Fruit fly (Drosophila melanogaster) whole organism, embryonic: ENCODE results near the gene Gr36b.
A peak's percentile ranks its signal among the peaks of the same experiment; 100 is the strongest.

Experiments
- Awh ChIP-seq: fragments of 200-800 bp; sonication (Bioruptor generic); IDR thresholded peaks from 2 replicates; pipeline ENCODE4, ENCODE4 v1.3.6; 2022; ENCODE audit warnings: missing biosample characterization, missing genetic modification characterization
- Bteb2 ChIP-seq: fragments of 200-800 bp; sonication (Bioruptor generic); optimal IDR thresholded peaks from 2 replicates; lab custom pipeline; 2016; ENCODE audit warnings: missing biosample characterization, missing genetic modification characterization
- CG10274 ChIP-seq: fragments of 200-800 bp; sonication (Bioruptor generic); optimal IDR thresholded peaks from 3 replicates; lab custom pipeline; 2017; ENCODE audit warnings: missing biosample characterization, mild to moderate bottlenecking, missing genetic modification characterization
- CG11093 ChIP-seq: fragments of 200-800 bp; sonication (Bioruptor generic); IDR thresholded peaks from 3 replicates; pipeline ENCODE4 v1.3.6; 2022; ENCODE audit warnings: missing biosample characterization, missing genetic modification characterization
- CG12391 ChIP-seq: fragments of 200-800 bp; sonication (Bioruptor generic); optimal IDR thresholded peaks from 3 replicates; lab custom pipeline; 2018; ENCODE audit warnings: missing biosample characterization, mild to moderate bottlenecking, missing genetic modification characterization, moderate library complexity
- CG13894 ChIP-seq: fragments of 200-800 bp; sonication (Bioruptor generic); optimal IDR thresholded peaks from 3 replicates; lab custom pipeline; 2018; ENCODE audit warnings: missing biosample characterization, mild to moderate bottlenecking, missing genetic modification characterization, moderate library complexity
- CG14014 ChIP-seq: fragments of 200-800 bp; sonication (Bioruptor generic); IDR thresholded peaks from 2 replicates; pipeline ENCODE4 v1.3.6; 2022; ENCODE audit warnings: missing biosample characterization, missing genetic modification characterization
- CG14441 ChIP-seq: fragments of 200-800 bp; sonication (Bioruptor generic); IDR thresholded peaks from 2 replicates; pipeline ENCODE4 v1.3.6; 2022; ENCODE audit warnings: missing biosample characterization, missing genetic modification characterization
- CG15479 ChIP-seq: fragments of 200-800 bp; sonication (Bioruptor generic); optimal IDR thresholded peaks from 3 replicates; lab custom pipeline; 2019; ENCODE audit warnings: missing biosample characterization, mild to moderate bottlenecking, missing genetic modification characterization, moderate library complexity
- CG18599 ChIP-seq: fragments of 200-800 bp; sonication (Bioruptor generic); optimal IDR thresholded peaks from 3 replicates; lab custom pipeline; 2017; ENCODE audit warnings: missing biosample characterization, missing genetic modification characterization, mild to moderate bottlenecking, moderate library complexity, missing genetic modification reagents
- CG18619 ChIP-seq: fragments of 200-800 bp; sonication (Bioruptor generic); optimal IDR thresholded peaks from 3 replicates; lab custom pipeline; 2017; ENCODE audit warnings: missing biosample characterization, mild to moderate bottlenecking, missing genetic modification characterization
- CG32532 ChIP-seq: fragments of 200-800 bp; sonication (Bioruptor generic); IDR thresholded peaks from 2 replicates; pipeline ENCODE4 v1.3.6; 2022; ENCODE audit warnings: missing biosample characterization, missing genetic modification characterization
- CG34224 ChIP-seq: fragments of 200-800 bp; sonication (Bioruptor generic); IDR thresholded peaks from 3 replicates; pipeline ENCODE4 v1.3.6; 2022; ENCODE audit warnings: missing biosample characterization, missing genetic modification characterization; ENCODE audit not compliant: partially characterized antibody
- CG4360 ChIP-seq: fragments of 200-800 bp; sonication (Bioruptor generic); IDR thresholded peaks from 2 replicates; pipeline ENCODE4 v1.3.6; 2022; ENCODE audit warnings: missing biosample characterization, missing genetic modification characterization
- CG4707 ChIP-seq: fragments of 200-800 bp; sonication (Bioruptor generic); optimal IDR thresholded peaks from 2 replicates; lab custom pipeline; 2018; ENCODE audit warnings: missing biosample characterization, mild to moderate bottlenecking, missing genetic modification characterization, moderate library complexity
- CG7786 ChIP-seq: fragments of 200-800 bp; sonication (Bioruptor generic); optimal IDR thresholded peaks from 2 replicates; lab custom pipeline; 2016; ENCODE audit warnings: missing biosample characterization, missing genetic modification characterization
- CG8290 ChIP-seq, 3 experiments: fragments of 200-800 bp; sonication (Bioruptor generic); optimal IDR thresholded peaks; 2 replicates each; lab custom pipeline; 2016 to 2019; ENCODE audit warnings: missing biosample characterization in 3 of 3, missing genetic modification characterization in 3 of 3, mild to moderate bottlenecking in 2 of 3, moderate library complexity in 1 of 3
- CG9437 ChIP-seq: fragments of 200-800 bp; sonication (Bioruptor generic); optimal IDR thresholded peaks from 2 replicates; lab custom pipeline; 2018; ENCODE audit warnings: missing biosample characterization, mild to moderate bottlenecking, missing genetic modification characterization
- CG9727 ChIP-seq: fragments of 200-800 bp; sonication (Bioruptor generic); optimal IDR thresholded peaks from 3 replicates; lab custom pipeline; 2017; ENCODE audit warnings: missing biosample characterization, mild to moderate bottlenecking, missing genetic modification characterization
- CG9817 ChIP-seq: fragments of 200-800 bp; sonication (Bioruptor generic); optimal IDR thresholded peaks from 2 replicates; lab custom pipeline; 2018; ENCODE audit warnings: missing biosample characterization, mild to moderate bottlenecking, missing genetic modification characterization, moderate library complexity
- D19A ChIP-seq: fragments of 200-800 bp; optimal IDR thresholded peaks from 3 replicates; lab custom pipeline; 2019; ENCODE audit warnings: missing biosample characterization, mild to moderate bottlenecking, missing genetic modification characterization, moderate library complexity
- E2f1 ChIP-seq: fragments of 200-800 bp; sonication (Bioruptor generic); IDR thresholded peaks from 2 replicates; pipeline ENCODE4 v1.3.6; 2022; ENCODE audit warnings: missing biosample characterization, missing genetic modification characterization
- Hmr ChIP-seq: fragments of 200-800 bp; sonication (Bioruptor generic); optimal IDR thresholded peaks from 3 replicates; lab custom pipeline; 2017; ENCODE audit warnings: mild to moderate bottlenecking, missing biosample characterization, missing genetic modification reagents, missing genetic modification characterization
- Hsf ChIP-seq: fragments of 200-800 bp; sonication (Bioruptor generic); optimal IDR thresholded peaks from 3 replicates; lab custom pipeline; 2016; ENCODE audit warnings: missing biosample characterization, missing genetic modification characterization
- MESR4 ChIP-seq: fragments of 200-800 bp; sonication (Bioruptor generic); optimal IDR thresholded peaks from 2 replicates; lab custom pipeline; 2018; ENCODE audit warnings: missing biosample characterization, mild to moderate bottlenecking, missing genetic modification characterization, moderate library complexity
- Med ChIP-seq: fragments of 200-800 bp; sonication (Bioruptor generic); peaks from one replicate; lab custom pipeline; 2016; ENCODE audit warnings: missing biosample characterization, missing genetic modification characterization, mild to moderate bottlenecking, inconsistent platforms, moderate library complexity
- NC2β ChIP-seq: fragments of 200-800 bp; sonication (Bioruptor generic); optimal IDR thresholded peaks from 2 replicates; lab custom pipeline; 2016; ENCODE audit warnings: missing biosample characterization, missing genetic modification characterization
- Nf-YC ChIP-seq: fragments of 200-800 bp; optimal IDR thresholded peaks from 3 replicates; lab custom pipeline; 2019; ENCODE audit warnings: missing biosample characterization, mild to moderate bottlenecking, missing genetic modification characterization, moderate library complexity
- Rx ChIP-seq: fragments of 200-800 bp; sonication (Bioruptor generic); IDR thresholded peaks from 2 replicates; pipeline ENCODE4 v1.3.6; 2022; ENCODE audit warnings: missing biosample characterization, missing genetic modification characterization
- Side ChIP-seq: fragments of 200-800 bp; sonication (Bioruptor generic); optimal IDR thresholded peaks from 2 replicates; lab custom pipeline; 2016; ENCODE audit warnings: missing biosample characterization, missing genetic modification characterization
- Sry-δ ChIP-seq: fragments of 200-800 bp; sonication (Bioruptor generic); optimal IDR thresholded peaks from 2 replicates; lab custom pipeline; 2016; ENCODE audit warnings: missing biosample characterization, missing genetic modification characterization
- ac ChIP-seq: fragments of 200-800 bp; sonication (Bioruptor generic); optimal IDR thresholded peaks from 3 replicates; lab custom pipeline; 2017; ENCODE audit warnings: missing biosample characterization, mild to moderate bottlenecking, missing genetic modification characterization
- br ChIP-seq: fragments of >200 bp; optimal IDR thresholded peaks from 2 replicates; lab custom pipeline; 2017
- caup ChIP-seq: fragments of 200-800 bp; sonication (Bioruptor generic); optimal IDR thresholded peaks from 3 replicates; lab custom pipeline; 2017; ENCODE audit warnings: missing biosample characterization, mild to moderate bottlenecking, missing genetic modification characterization, moderate library complexity; ENCODE audit not compliant: severe bottlenecking
- dmrt11E ChIP-seq: fragments of 200-800 bp; sonication (Bioruptor generic); optimal IDR thresholded peaks from 3 replicates; lab custom pipeline; 2018; ENCODE audit warnings: missing biosample characterization, mild to moderate bottlenecking, missing genetic modification characterization, moderate library complexity
- dmrt99B ChIP-seq: fragments of 200-800 bp; sonication (Bioruptor generic); optimal IDR thresholded peaks from 2 replicates; lab custom pipeline; 2018; ENCODE audit warnings: missing biosample characterization, mild to moderate bottlenecking, missing genetic modification characterization, moderate library complexity
- esg ChIP-seq: fragments of 200-800 bp; sonication (Bioruptor generic); conservative IDR thresholded peaks from 2 replicates; pipeline ENCODE4 v1.3.6; 2022; ENCODE audit warnings: missing biosample characterization, missing genetic modification characterization
- gro ChIP-seq: fragments of 200-800 bp; sonication (Bioruptor generic); optimal IDR thresholded peaks from 2 replicates; lab custom pipeline; 2016; ENCODE audit warnings: missing biosample characterization, missing genetic modification characterization
- lov ChIP-seq, 2 experiments: fragments of 200-800 bp in 1 of 2; fragments of >200 bp in 1 of 2; sonication (Bioruptor generic) in 1 of 2; IDR thresholded peaks in 1 of 2; optimal IDR thresholded peaks in 1 of 2; 2 replicates in 1 of 2; 3 replicates in 1 of 2; pipeline versions ENCODE4 v1.3.6 to Lab custom; 2017 to 2022; ENCODE audit warnings: missing biosample characterization in 1 of 2, missing genetic modification characterization in 1 of 2
- nerfin-2 ChIP-seq: fragments of 200-800 bp; sonication (Bioruptor generic); IDR thresholded peaks from 2 replicates; pipeline ENCODE4 v1.3.6; 2022; ENCODE audit warnings: missing biosample characterization, missing genetic modification characterization; ENCODE audit not compliant: partially characterized antibody
- pfk ChIP-seq: fragments of 200-800 bp; sonication (Bioruptor generic); optimal IDR thresholded peaks from 2 replicates; lab custom pipeline; 2018; ENCODE audit warnings: missing biosample characterization, mild to moderate bottlenecking, missing genetic modification characterization, moderate library complexity
- psq ChIP-seq: fragments of 200-800 bp; sonication (Bioruptor generic); optimal IDR thresholded peaks from 2 replicates; lab custom pipeline; 2017; ENCODE audit warnings: missing biosample characterization, missing genetic modification characterization
- pum ChIP-seq: fragments of 200-800 bp; sonication (Bioruptor generic); optimal IDR thresholded peaks from 2 replicates; lab custom pipeline; 2016; ENCODE audit warnings: missing biosample characterization, missing genetic modification characterization
- ro ChIP-seq: fragments of 200-800 bp; sonication (Bioruptor generic); IDR thresholded peaks from 2 replicates; pipeline ENCODE4 v1.3.6; 2022; ENCODE audit warnings: missing biosample characterization, missing genetic modification characterization
- seq ChIP-seq: fragments of 200-800 bp; sonication (Bioruptor generic); IDR thresholded peaks from 2 replicates; pipeline ENCODE4 v1.3.6; 2022; ENCODE audit warnings: missing biosample characterization, missing genetic modification characterization
- sim ChIP-seq: fragments of 200-800 bp; sonication (Bioruptor generic); IDR thresholded peaks from 2 replicates; pipeline ENCODE4 v1.3.6; 2022; ENCODE audit warnings: missing biosample characterization, missing genetic modification characterization
- sisA ChIP-seq: fragments of 200-800 bp; sonication (Bioruptor generic); IDR thresholded peaks from 2 replicates; pipeline ENCODE4 v1.3.6; 2022; ENCODE audit warnings: missing biosample characterization, missing genetic modification characterization
- ttk ChIP-seq: fragments of 200-800 bp; sonication (Bioruptor generic); IDR thresholded peaks from 2 replicates; pipeline ENCODE4 v2.1.2; 2022; ENCODE audit warnings: missing biosample characterization, missing genetic modification characterization
- wor ChIP-seq: fragments of 200-800 bp; sonication (Bioruptor generic); IDR thresholded peaks from 2 replicates; pipeline ENCODE4 v1.3.6; 2022; ENCODE audit warnings: missing biosample characterization, missing genetic modification characterization

Gr36b gene

dm6 chr2L:17203833-17204232 is 25.3 kb downstream of the Gr36b start (continued):
- TF ChIP-seq Bteb2 (GFP tag; lab: Kevin White, UChicago) (no peak), CG32532 (GFP tag; lab: Robert Waterston, UW) (peak; percentile 52), Hsf (GFP tag; lab: Kevin White, UChicago) (peak; percentile 38), esg (GFP tag; lab: Robert Waterston, UW) (0 out of 2 replicates have a peak, but pooled peaks have one; percentile 7)

- TF ChIP-seq Nf-YC (tag; lab: Kevin White, UChicago) (no peak), Hmr (GFP tag; lab: Kevin White, UChicago) (peak; percentile 46), CG9437 (no peak), lov (optimal IDR thresholded peaks at IDR 0.05; lab: Kevin White, UChicago) (no peak), lov (GFP tag; IDR thresholded peaks at IDR 0.05; lab: Robert Waterston, UW) (no peak), dmrt11E (tag; lab: Kevin White, UChicago) (no peak), br (no peak), pfk (GFP tag; lab: Kevin White, UChicago) (no peak), caup (GFP tag; lab: Kevin White, UChicago) (no peak), wor (GFP tag; lab: Robert Waterston, UW) (no peak), sisA (GFP tag; lab: Robert Waterston, UW) (no peak), D19A (tag; lab: Kevin White, UChicago) (peak; percentile 49), CG15479 (GFP tag; lab: Kevin White, UChicago) (no peak), Side (GFP tag; lab: Kevin White, UChicago) (no peak), psq (GFP tag; lab: Kevin White, UChicago) (no peak), gro (GFP tag; lab: Kevin White, UChicago) (no peak), ttk (GFP tag; lab: Robert Waterston, UW) (no peak), CG14441 (GFP tag; lab: Robert Waterston, UW) (no peak), E2f1 (GFP tag; lab: Robert Waterston, UW) (no peak), CG7786 (GFP tag; lab: Kevin White, UChicago) (no peak), CG8290 (GFP tag; optimal IDR thresholded peaks at IDR 0.05; lab: Kevin White, UChicago) (no peak), CG8290 (tag; optimal IDR thresholded peaks at IDR 0.05; lab: Kevin White, UChicago) (no peak), ac (GFP tag; lab: Kevin White, UChicago) (no peak), Sry-δ (GFP tag; lab: Kevin White, UChicago) (no peak), NC2β (GFP tag; lab: Kevin White, UChicago) (no peak), CG10274 (GFP tag; lab: Kevin White, UChicago) (no peak), Rx (GFP tag; lab: Robert Waterston, UW) (no peak), CG12391 (tag; lab: Kevin White, UChicago) (peak; percentile 28), CG34224 (GFP tag; lab: Robert Waterston, UW) (no peak), CG4707 (GFP tag; lab: Kevin White, UChicago) (no peak), CG4360 (GFP tag; lab: Robert Waterston, UW) (no peak), CG13894 (tag; lab: Kevin White, UChicago) (no peak), sim (no peak), CG18599 (GFP tag; lab: Kevin White, UChicago) (peak; percentile 70), Med (GFP tag; lab: Kevin White, UChicago) (no peak), CG18619 (GFP tag; lab: Kevin White, UChicago) (no peak), dmrt99B (peak; percentile 60), seq (GFP tag; lab: Robert Waterston, UW) (no peak), pum (GFP tag; lab: Kevin White, UChicago) (no peak), ro (GFP tag; lab: Robert Waterston, UW) (no peak), CG9817 (tag; lab: Kevin White, UChicago) (no peak), MESR4 (GFP tag; lab: Kevin White, UChicago) (no peak), CG9727 (peak; percentile 23), nerfin-2 (GFP tag; lab: Robert Waterston, UW) (no peak), CG14014 (GFP tag; lab: Robert Waterston, UW) (peak; percentile 35; the same call in 1 of the 2 replicates), Awh (no peak), CG11093 (no peak)
Observed at dm6 chr2L:17207072-17207471, 28.5 kb downstream of the Gr36b start.
